Fruit fly (Drosophila melanogaster) whole organism, embryonic: ENCODE measurements around the gene chrb.

Experiments
- Atf-2 ChIP-seq: fragments of 200-800 bp; sonication (Bioruptor generic); optimal IDR thresholded peaks from 2 replicates; lab custom pipeline; 2016; ENCODE audit warnings: missing biosample characterization, missing genetic modification characterization
- Atf3 ChIP-seq: fragments of 200-800 bp; sonication (Bioruptor generic); optimal IDR thresholded peaks from 3 replicates; lab custom pipeline; 2016; ENCODE audit warnings: missing biosample characterization, missing genetic modification characterization
- B-H1 ChIP-seq: fragments of 200-800 bp; sonication (Bioruptor generic); IDR thresholded peaks from 3 replicates; pipeline ENCODE4 v1.3.6; 2022; ENCODE audit warnings: missing biosample characterization, missing genetic modification characterization
- CG10267 ChIP-seq: fragments of 200-800 bp; sonication (Bioruptor generic); optimal IDR thresholded peaks from 2 replicates; lab custom pipeline; 2018; ENCODE audit warnings: missing biosample characterization, mild to moderate bottlenecking, missing genetic modification characterization, moderate library complexity
- CG10462 ChIP-seq: fragments of 200-800 bp; sonication (Bioruptor generic); optimal IDR thresholded peaks from 2 replicates; lab custom pipeline; 2016; ENCODE audit warnings: missing biosample characterization, missing genetic modification characterization
- CG11456 ChIP-seq: fragments of 200-800 bp; sonication (Bioruptor generic); IDR thresholded peaks from 3 replicates; pipeline ENCODE4 v1.3.6; 2022; ENCODE audit warnings: missing biosample characterization, missing genetic modification characterization
- CG11695 ChIP-seq: fragments of 200-800 bp; sonication (Bioruptor generic); IDR thresholded peaks from 3 replicates; pipeline ENCODE4 v1.3.6; 2022; ENCODE audit warnings: missing biosample characterization, missing genetic modification characterization
- CG12391 ChIP-seq: fragments of 200-800 bp; sonication (Bioruptor generic); optimal IDR thresholded peaks from 3 replicates; lab custom pipeline; 2018; ENCODE audit warnings: missing biosample characterization, mild to moderate bottlenecking, missing genetic modification characterization, moderate library complexity
- CG12659 ChIP-seq: fragments of 200-800 bp; sonication (Bioruptor generic); optimal IDR thresholded peaks from 3 replicates; lab custom pipeline; 2017; ENCODE audit warnings: mild to moderate bottlenecking, missing biosample characterization, missing genetic modification reagents, missing genetic modification characterization
- CG13296 ChIP-seq: fragments of 200-800 bp; sonication (Bioruptor generic); optimal IDR thresholded peaks from 3 replicates; lab custom pipeline; 2018; ENCODE audit warnings: missing biosample characterization, mild to moderate bottlenecking, missing genetic modification characterization
- CG13775 ChIP-seq: fragments of 200-800 bp; sonication (Bioruptor generic); optimal IDR thresholded peaks from 3 replicates; lab custom pipeline; 2017; ENCODE audit warnings: missing biosample characterization, mild to moderate bottlenecking, missing genetic modification characterization
- CG15601 ChIP-seq: fragments of 200-800 bp; sonication (Bioruptor generic); optimal IDR thresholded peaks from 3 replicates; lab custom pipeline; 2019; ENCODE audit warnings: missing biosample characterization, mild to moderate bottlenecking, missing genetic modification characterization, moderate library complexity
- CG1647 ChIP-seq: fragments of 200-800 bp; sonication (Bioruptor generic); optimal IDR thresholded peaks from 3 replicates; lab custom pipeline; 2016; ENCODE audit warnings: missing biosample characterization, missing genetic modification characterization
- CG30403 ChIP-seq: fragments of 200-800 bp; sonication (Bioruptor generic); optimal IDR thresholded peaks from 3 replicates; lab custom pipeline; 2016; ENCODE audit warnings: missing biosample characterization, missing genetic modification characterization
- CG31441 ChIP-seq: fragments of 200-800 bp; sonication (Bioruptor generic); IDR thresholded peaks from 2 replicates; pipeline ENCODE4 v1.3.6; 2022; ENCODE audit warnings: missing biosample characterization, missing genetic modification characterization
- CG34376 ChIP-seq: fragments of 200-800 bp; sonication (Bioruptor generic); optimal IDR thresholded peaks from 2 replicates; lab custom pipeline; 2018; ENCODE audit warnings: missing biosample characterization, mild to moderate bottlenecking, missing genetic modification characterization
- CG4424 ChIP-seq: fragments of 200-800 bp; sonication (Bioruptor generic); optimal IDR thresholded peaks from 3 replicates; lab custom pipeline; 2016; ENCODE audit warnings: missing biosample characterization, missing genetic modification characterization
- CG9215 ChIP-seq: fragments of 200-800 bp; sonication (Bioruptor generic); IDR thresholded peaks from 2 replicates; pipeline ENCODE4 v1.3.6; 2022; ENCODE audit warnings: missing biosample characterization, missing genetic modification characterization
- CG9727 ChIP-seq: fragments of 200-800 bp; sonication (Bioruptor generic); optimal IDR thresholded peaks from 3 replicates; lab custom pipeline; 2017; ENCODE audit warnings: missing biosample characterization, mild to moderate bottlenecking, missing genetic modification characterization
- CG9797 ChIP-seq: fragments of 200-800 bp; sonication (Bioruptor generic); optimal IDR thresholded peaks from 3 replicates; lab custom pipeline; 2018; ENCODE audit warnings: missing biosample characterization, mild to moderate bottlenecking, missing genetic modification characterization
- D19B ChIP-seq: fragments of 200-800 bp; sonication (Bioruptor generic); optimal IDR thresholded peaks from 2 replicates; lab custom pipeline; 2017; ENCODE audit warnings: missing biosample characterization, mild to moderate bottlenecking, missing genetic modification characterization
- Eip74EF ChIP-seq, 2 experiments: fragments of 200-800 bp in 1 of 2; fragments of >200 bp in 1 of 2; sonication (Bioruptor generic) in 1 of 2; optimal IDR thresholded peaks; 2 replicates each; lab custom pipeline; 2017 to 2019; ENCODE audit warnings: missing biosample characterization in 2 of 2, missing genetic modification characterization in 2 of 2, mild to moderate bottlenecking in 1 of 2, moderate library complexity in 1 of 2
- Fer1 ChIP-seq: fragments of 200-800 bp; sonication (Bioruptor generic); optimal IDR thresholded peaks from 2 replicates; lab custom pipeline; 2017; ENCODE audit warnings: missing biosample characterization, mild to moderate bottlenecking, missing genetic modification characterization
- HHEX ChIP-seq: fragments of 200-800 bp; sonication (Bioruptor generic); optimal IDR thresholded peaks from 3 replicates; lab custom pipeline; 2017; ENCODE audit warnings: missing biosample characterization, mild to moderate bottlenecking, missing genetic modification characterization, missing genetic modification reagents
- HmgD ChIP-seq: fragments of 200-800 bp; sonication (Bioruptor generic); optimal IDR thresholded peaks from 3 replicates; lab custom pipeline; 2016; ENCODE audit warnings: missing biosample characterization, missing genetic modification characterization
- Hr78 ChIP-seq, 2 experiments: fragments of 200-800 bp in 1 of 2; fragments of >200 bp in 1 of 2; sonication (Bioruptor generic) in 1 of 2; optimal IDR thresholded peaks; 2 replicates each; lab custom pipeline; 2017 to 2019; ENCODE audit warnings: missing biosample characterization in 2 of 2, missing genetic modification characterization in 2 of 2, mild to moderate bottlenecking in 1 of 2, moderate library complexity in 1 of 2
- MBD-R2 ChIP-seq: fragments of 200-800 bp; sonication (Bioruptor generic); IDR thresholded peaks from 2 replicates; pipeline ENCODE4 v1.3.6; 2022; ENCODE audit warnings: missing biosample characterization, missing genetic modification characterization
- Max ChIP-seq: fragments of 200-800 bp; sonication (Bioruptor generic); optimal IDR thresholded peaks from 2 replicates; lab custom pipeline; 2016; ENCODE audit warnings: missing biosample characterization, mild to moderate bottlenecking, missing genetic modification characterization
- Med ChIP-seq: fragments of 200-800 bp; sonication (Bioruptor generic); peaks from one replicate; lab custom pipeline; 2016; ENCODE audit warnings: missing biosample characterization, missing genetic modification characterization, mild to moderate bottlenecking, inconsistent platforms, moderate library complexity
- Neu2 ChIP-seq: fragments of 200-800 bp; sonication (Bioruptor generic); optimal IDR thresholded peaks from 3 replicates; lab custom pipeline; 2016; ENCODE audit warnings: missing biosample characterization, missing genetic modification characterization, borderline replicate concordance
- Oli ChIP-seq: fragments of 200-800 bp; sonication (Bioruptor generic); optimal IDR thresholded peaks from 2 replicates; lab custom pipeline; 2018; ENCODE audit warnings: missing biosample characterization, mild to moderate bottlenecking, missing genetic modification characterization, moderate library complexity
- PHDP ChIP-seq: fragments of 200-800 bp; sonication (Bioruptor generic); optimal IDR thresholded peaks from 3 replicates; lab custom pipeline; 2018; ENCODE audit warnings: missing biosample characterization, mild to moderate bottlenecking, missing genetic modification characterization, moderate library complexity
- Sox102F ChIP-seq: fragments of 200-800 bp; sonication (Bioruptor generic); optimal IDR thresholded peaks from 2 replicates; lab custom pipeline; 2018; ENCODE audit warnings: missing biosample characterization, mild to moderate bottlenecking, missing genetic modification characterization, moderate library complexity
- TFAM ChIP-seq: fragments of 200-800 bp; sonication (Bioruptor generic); optimal IDR thresholded peaks from 2 replicates; lab custom pipeline; 2017; ENCODE audit warnings: missing biosample characterization, missing genetic modification characterization, inconsistent platforms
- amos ChIP-seq: fragments of 200-800 bp; sonication (Bioruptor generic); IDR thresholded peaks from 2 replicates; pipeline ENCODE4 v1.3.6; 2022; ENCODE audit warnings: missing biosample characterization, missing genetic modification characterization; ENCODE audit not compliant: partially characterized antibody
- ato ChIP-seq: fragments of 200-800 bp; sonication (Bioruptor generic); IDR thresholded peaks from 2 replicates; pipeline ENCODE4 v1.3.6; 2022; ENCODE audit warnings: missing biosample characterization, missing genetic modification characterization; ENCODE audit not compliant: partially characterized antibody
- bowl ChIP-seq: fragments of 200-800 bp; sonication (Bioruptor generic); IDR thresholded peaks from 2 replicates; pipeline ENCODE4 v1.3.6; 2022; ENCODE audit warnings: missing biosample characterization, missing genetic modification characterization
- br ChIP-seq: fragments of >200 bp; optimal IDR thresholded peaks from 2 replicates; lab custom pipeline; 2017
- en ChIP-seq: fragments of 200-800 bp; sonication (Bioruptor generic); optimal IDR thresholded peaks from 2 replicates; lab custom pipeline; 2016; ENCODE audit warnings: missing biosample characterization, missing genetic modification characterization
- ftz-f1 ChIP-seq: fragments of 200-800 bp; sonication (Bioruptor generic); optimal IDR thresholded peaks from 2 replicates; lab custom pipeline; 2016; ENCODE audit warnings: missing biosample characterization, missing genetic modification characterization
- gcm ChIP-seq: fragments of 200-800 bp; sonication (Bioruptor generic); optimal IDR thresholded peaks from 2 replicates; lab custom pipeline; 2019; ENCODE audit warnings: missing biosample characterization, mild to moderate bottlenecking, missing genetic modification characterization, moderate library complexity
- gem ChIP-seq: fragments of 200-800 bp; sonication (Bioruptor generic); optimal IDR thresholded peaks from 2 replicates; lab custom pipeline; 2019; ENCODE audit warnings: missing biosample characterization, mild to moderate bottlenecking, missing genetic modification characterization, moderate library complexity
- gsb-n ChIP-seq: fragments of 200-800 bp; sonication (Bioruptor generic); optimal IDR thresholded peaks from 3 replicates; lab custom pipeline; 2018; ENCODE audit warnings: missing biosample characterization, mild to moderate bottlenecking, missing genetic modification characterization
- ham ChIP-seq: fragments of 200-800 bp; sonication (Bioruptor generic); IDR thresholded peaks from 2 replicates; pipeline ENCODE4 v1.3.6; 2022; ENCODE audit warnings: missing biosample characterization, missing genetic modification characterization
- p53 ChIP-seq: fragments of 200-800 bp; sonication (Bioruptor generic); optimal IDR thresholded peaks from 2 replicates; lab custom pipeline; 2016; ENCODE audit warnings: missing biosample characterization, missing genetic modification characterization
- pb ChIP-seq: fragments of 200-800 bp; sonication (Bioruptor generic); optimal IDR thresholded peaks from 3 replicates; lab custom pipeline; 2016; ENCODE audit warnings: missing biosample characterization, missing genetic modification characterization
- row ChIP-seq: fragments of 200-800 bp; sonication (Bioruptor generic); IDR thresholded peaks from 3 replicates; pipeline ENCODE4 v1.3.6; 2022; ENCODE audit warnings: missing biosample characterization, missing genetic modification characterization
- scrt ChIP-seq: fragments of 200-800 bp; sonication (Bioruptor generic); optimal IDR thresholded peaks from 2 replicates; lab custom pipeline; 2018; ENCODE audit warnings: missing biosample characterization, mild to moderate bottlenecking, missing genetic modification characterization, moderate library complexity
- slbo ChIP-seq: fragments of 200-800 bp; sonication (Bioruptor generic); IDR thresholded peaks from 2 replicates; pipeline ENCODE4 v1.3.6; 2022; ENCODE audit warnings: missing biosample characterization, missing genetic modification characterization
- sna ChIP-seq: fragments of 200-800 bp; sonication (Bioruptor generic); IDR thresholded peaks from 2 replicates; pipeline ENCODE4 v1.3.6; 2022; ENCODE audit warnings: missing biosample characterization, missing genetic modification characterization; ENCODE audit not compliant: partially characterized antibody
- tna ChIP-seq: fragments of 200-800 bp; sonication (Bioruptor generic); IDR thresholded peaks from 2 replicates; pipeline ENCODE4 v1.3.6; 2022; ENCODE audit warnings: missing biosample characterization, missing genetic modification characterization; ENCODE audit not compliant: partially characterized antibody

Gene chrb

DNA sequence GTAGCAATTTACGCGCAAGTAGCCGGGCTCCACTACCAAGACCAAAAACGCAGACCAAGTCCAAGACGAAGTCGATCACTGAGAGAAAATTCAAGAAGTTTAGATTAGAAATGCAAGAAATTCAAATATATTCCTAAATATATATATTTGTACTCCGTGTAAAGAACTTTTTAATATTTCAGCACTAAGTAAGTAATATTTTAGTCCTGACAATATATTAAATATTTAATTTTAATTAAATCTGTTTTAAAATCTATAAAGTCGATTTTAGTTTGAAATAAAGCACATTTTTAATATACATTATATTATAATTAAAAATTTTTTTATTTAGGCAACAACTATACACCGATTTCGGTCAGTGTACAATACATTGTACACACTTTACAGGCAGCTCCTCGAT lies 20.4 kb upstream of the chrb start (continued):
- TF ChIP-seq bowl (GFP tag; lab: Robert Waterston, UW) (no peak), sna (GFP tag; lab: Robert Waterston, UW) (no peak), MBD-R2 (GFP tag; lab: Robert Waterston, UW) (no peak), CG9727 (GFP tag; lab: Kevin White, UChicago) (peak; percentile 59), Hr78 (GFP tag; optimal IDR thresholded peaks at IDR 0.05; lab: Kevin White, UChicago) (no peak), CG1647 (GFP tag; lab: Kevin White, UChicago) (no peak), D19B (GFP tag; lab: Kevin White, UChicago) (no peak), Sox102F (peak; percentile 56), PHDP (tag; lab: Kevin White, UChicago) (peak; percentile 45), Med (GFP tag; lab: Kevin White, UChicago) (no peak), pb (GFP tag; lab: Kevin White, UChicago) (no peak), amos (GFP tag; lab: Robert Waterston, UW) (no peak), Atf3 (GFP tag; lab: Kevin White, UChicago) (no peak), HmgD (GFP tag; lab: Kevin White, UChicago) (no peak), scrt (GFP tag; lab: Kevin White, UChicago) (no peak), CG9797 (GFP tag; lab: Kevin White, UChicago) (no peak), CG11695 (0 out of 3 replicates have a peak, but pooled peaks have one; percentile 25), Eip74EF (GFP tag; optimal IDR thresholded peaks at IDR 0.05; lab: Kevin White, UChicago) (no peak), CG10462 (GFP tag; lab: Kevin White, UChicago) (no peak), CG13775 (peak; percentile 34), CG34376 (GFP tag; lab: Kevin White, UChicago) (no peak), CG31441 (GFP tag; lab: Robert Waterston, UW) (peak; percentile 66), ftz-f1 (no peak), CG15601 (tag; lab: Kevin White, UChicago) (peak; percentile 19), br (no peak), p53 (no peak), slbo (GFP tag; lab: Robert Waterston, UW) (peak; percentile 34; the same call in 1 of the 2 replicates), tna (GFP tag; lab: Robert Waterston, UW) (no peak), TFAM (GFP tag; lab: Kevin White, UChicago) (no peak), en (GFP tag; lab: Kevin White, UChicago) (no peak), ato (GFP tag; lab: Robert Waterston, UW) (no peak), CG30403 (GFP tag; lab: Kevin White, UChicago) (peak; percentile 12), gcm (peak; percentile 18), CG4424 (peak; percentile 0), CG9215 (GFP tag; lab: Robert Waterston, UW) (no peak), CG12659 (GFP tag; lab: Kevin White, UChicago) (peak; percentile 21), row (GFP tag; lab: Robert Waterston, UW) (0 out of 3 replicates have a peak, but pooled peaks have one; percentile 21), B-H1 (GFP tag; lab: Robert Waterston, UW) (no peak), HHEX (peak; percentile 22), Max (no peak), Atf-2 (GFP tag; lab: Kevin White, UChicago) (no peak), Oli (peak; percentile 9), gsb-n (peak; percentile 38), CG11456 (GFP tag; lab: Robert Waterston, UW) (no peak), CG13296 (GFP tag; lab: Kevin White, UChicago) (peak; percentile 3), CG12391 (tag; lab: Kevin White, UChicago) (peak; percentile 37), gem (tag; lab: Kevin White, UChicago) (peak; percentile 76), CG10267 (tag; lab: Kevin White, UChicago) (peak; percentile 35), ham (GFP tag; lab: Robert Waterston, UW) (no peak), Fer1 (GFP tag; lab: Kevin White, UChicago) (peak; percentile 43), Neu2 (no peak)
